Fruit fly (Drosophila melanogaster): Measurements from ENCODE around the gene CG6454.

CG6454 gene

dm6 chr3R:24368064-24368463 lies 19.1 kb downstream of the CG6454 start, which contains the start of the genes CG42812 and CG33341:
Gene CG42812 (minus strand): TSS chr3R:24368164.
Gene CG33341 (plus strand): TSS chr3R:24368358.
- TF ChIP-seq pfk (GFP tag; optimal IDR thresholded peaks at IDR 0.05): no peak
- no peak for TF ChIP-seq sug (tag; optimal IDR thresholded peaks at IDR 0.05)
- no peak for TF ChIP-seq Fer3 (tag; optimal IDR thresholded peaks at IDR 0.05)
- TF ChIP-seq CG13894 (tag; optimal IDR thresholded peaks at IDR 0.05): no peak
- no peak for TF ChIP-seq CG34224 (GFP tag; IDR thresholded peaks at IDR 0.05; ENCODE audit: partially characterized antibody)
- no peak for TF ChIP-seq CG3995 (GFP tag; optimal IDR thresholded peaks at IDR 0.05)
- no peak for TF ChIP-seq slbo (GFP tag; IDR thresholded peaks at IDR 0.05)
- TF ChIP-seq ken (GFP tag; IDR thresholded peaks at IDR 0.05): no peak
- no peak for TF ChIP-seq ATbp (GFP tag; optimal IDR thresholded peaks at IDR 0.05)
- TF ChIP-seq CG12744 (GFP tag; optimal IDR thresholded peaks at IDR 0.05): no peak
- no peak for TF ChIP-seq dati (GFP tag; IDR thresholded peaks at IDR 0.05)
- TF ChIP-seq ac (GFP tag; optimal IDR thresholded peaks at IDR 0.05): no peak
- no peak for TF ChIP-seq Vsx1 (GFP tag; optimal IDR thresholded peaks at IDR 0.05)
- TF ChIP-seq MESR4 (GFP tag; optimal IDR thresholded peaks at IDR 0.05): no peak
- no peak for TF ChIP-seq Opbp (GFP tag; IDR thresholded peaks at IDR 0.05; ENCODE audit: partially characterized antibody)
- TF ChIP-seq kay (GFP tag; optimal IDR thresholded peaks at IDR 0.05): no peak
- TF ChIP-seq CG18619 (GFP tag; optimal IDR thresholded peaks at IDR 0.05): no peak
- TF ChIP-seq CG11456 (GFP tag; IDR thresholded peaks at IDR 0.05): no peak
- no peak for TF ChIP-seq CG5180 (GFP tag; optimal IDR thresholded peaks at IDR 0.05)
- no peak for TF ChIP-seq CG8924 (tag; optimal IDR thresholded peaks at IDR 0.05)

dm6 chr3R:24369268-24369667 lies 20.3 kb downstream of the CG6454 start, which contains the start of gene CG13614:
Gene CG13614 (plus strand): TSS chr3R:24369568.
- no peak for TF ChIP-seq CG11093 (GFP tag; IDR thresholded peaks at IDR 0.05)
- TF ChIP-seq CG3407 (GFP tag; optimal IDR thresholded peaks at IDR 0.05): no peak
- no peak for TF ChIP-seq CG15073 (GFP tag; optimal IDR thresholded peaks at IDR 0.05)
- TF ChIP-seq dysf (GFP tag; IDR thresholded peaks at IDR 0.05): no peak
- no peak for TF ChIP-seq emc (GFP tag; optimal IDR thresholded peaks at IDR 0.05)
- no peak for TF ChIP-seq Drgx (GFP tag; IDR thresholded peaks at IDR 0.05)
- no peak for TF ChIP-seq CG5245 (GFP tag; optimal IDR thresholded peaks at IDR 0.05)
- no peak for TF ChIP-seq CG3838 (GFP tag; optimal IDR thresholded peaks at IDR 0.05)
- TF ChIP-seq CoRest (tag; optimal IDR thresholded peaks at IDR 0.05): no peak
- no peak for TF ChIP-seq Hmr (GFP tag; optimal IDR thresholded peaks at IDR 0.05)
- no peak for TF ChIP-seq fd102C (GFP tag; optimal IDR thresholded peaks at IDR 0.05)
- TF ChIP-seq CG4730 (GFP tag; IDR thresholded peaks at IDR 0.05): no peak

dm6 chr3R:24372662-24373061 lies 23.7 kb downstream of the CG6454 start, which contains the start of gene CG17782:
Gene CG17782 (minus strand): TSS chr3R:24372762.
- TF ChIP-seq crp (GFP tag; optimal IDR thresholded peaks at IDR 0.05) (no peak), phol (tag; optimal IDR thresholded peaks at IDR 0.05) (no peak), her (GFP tag; optimal IDR thresholded peaks at IDR 0.05) (no peak), CG6689 (GFP tag; IDR thresholded peaks at IDR 0.05) (no peak), CG5245 (GFP tag; optimal IDR thresholded peaks at IDR 0.05) (no peak), Ravus (GFP tag; IDR thresholded peaks at IDR 0.05) (no peak), Xbp1 (GFP tag; optimal IDR thresholded peaks at IDR 0.05) (no peak), Xrp1 (GFP tag; IDR thresholded peaks at IDR 0.05) (no peak), jigr1 (GFP tag; IDR thresholded peaks at IDR 0.05) (no peak), gsb (GFP tag; IDR thresholded peaks at IDR 0.05) (no peak), CG4854 (GFP tag; optimal IDR thresholded peaks at IDR 0.05) (no peak)
